Fruit fly (Drosophila melanogaster): ENCODE measurements around the gene Myo61F.
A peak's percentile ranks its signal among the peaks of the same experiment; 100 is the strongest.

Myo61F gene

DNA sequence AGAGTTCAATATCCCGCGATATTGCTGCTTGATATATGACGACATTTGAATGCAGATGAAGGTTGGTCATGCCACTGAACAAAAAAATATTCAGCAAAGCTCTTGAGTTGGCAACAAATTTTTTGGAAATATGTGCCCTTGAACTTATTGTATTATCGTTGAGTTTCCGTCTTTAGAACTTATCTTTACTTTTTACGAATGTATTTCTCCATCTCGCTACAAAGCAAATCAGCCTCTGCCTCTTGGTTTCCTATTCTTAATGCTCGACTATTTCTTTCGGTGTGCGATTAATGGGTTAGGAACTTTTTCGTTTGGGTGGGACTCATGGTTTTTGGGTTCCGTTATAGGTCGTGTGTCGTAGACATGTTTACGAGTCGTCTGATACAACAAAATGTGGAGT lies 4.9 kb downstream of the Myo61F start (continued):
- TF ChIP-seq kah (GFP tag; optimal IDR thresholded peaks at IDR 0.05), result no peak
- TF ChIP-seq Mad (GFP tag; optimal IDR thresholded peaks at IDR 0.05), result peak; percentile 40
- peak; percentile 32; the same call in 1 of the 2 replicates for TF ChIP-seq ttk (GFP tag; IDR thresholded peaks at IDR 0.05)
- peak; percentile 45 for TF ChIP-seq CG2120 (GFP tag; optimal IDR thresholded peaks at IDR 0.05)
- TF ChIP-seq caup (GFP tag; optimal IDR thresholded peaks at IDR 0.05; ENCODE audit: severe bottlenecking), result peak; percentile 24
- TF ChIP-seq Awh (GFP tag; IDR thresholded peaks at IDR 0.05), result no peak
- peak; percentile 29 for TF ChIP-seq Sry-δ (GFP tag; optimal IDR thresholded peaks at IDR 0.05)
- TF ChIP-seq Drgx (GFP tag; IDR thresholded peaks at IDR 0.05), result no peak
- peak; percentile 62 for TF ChIP-seq CG7786 (GFP tag; optimal IDR thresholded peaks at IDR 0.05)
- TF ChIP-seq zfh2 (GFP tag; optimal IDR thresholded peaks at IDR 0.05), result no peak
- peak; percentile 72 for TF ChIP-seq jumu (GFP tag; optimal IDR thresholded peaks at IDR 0.05)
- no peak for TF ChIP-seq prd (optimal IDR thresholded peaks at IDR 0.05)
- TF ChIP-seq prd (GFP tag; IDR thresholded peaks at IDR 0.05), result peak; percentile 63; the same call in 2 of the 3 replicates
- peak; percentile 58 for TF ChIP-seq ind (GFP tag; optimal IDR thresholded peaks at IDR 0.05)
- TF ChIP-seq stwl (tag; optimal IDR thresholded peaks at IDR 0.05), result no peak
- peak; percentile 74 for TF ChIP-seq NC2α (GFP tag; optimal IDR thresholded peaks at IDR 0.05)
- peak; percentile 60 for TF ChIP-seq CG9437 (GFP tag; optimal IDR thresholded peaks at IDR 0.05)
- peak; percentile 10 for TF ChIP-seq CG4328 (GFP tag; optimal IDR thresholded peaks at IDR 0.05)
- TF ChIP-seq bbx (GFP tag; IDR thresholded peaks at IDR 0.05; ENCODE audit: partially characterized antibody), result no peak
- TF ChIP-seq PHDP (tag; optimal IDR thresholded peaks at IDR 0.05), result peak; percentile 73
- peak; percentile 18 for TF ChIP-seq CG3838 (GFP tag; optimal IDR thresholded peaks at IDR 0.05)
- TF ChIP-seq Oaz (GFP tag; IDR thresholded peaks at IDR 0.05), result no peak
- TF ChIP-seq CG11560 (tag; IDR thresholded peaks at IDR 0.05), result no peak
- peak; percentile 49 for TF ChIP-seq sd (tag; optimal IDR thresholded peaks at IDR 0.05)
- TF ChIP-seq CG11093 (GFP tag; IDR thresholded peaks at IDR 0.05), result 0 out of 3 replicates have a peak, but pooled peaks have one; percentile 40
- TF ChIP-seq CG14710 (tag; optimal IDR thresholded peaks at IDR 0.05), result peak; percentile 84
- peak; percentile 25 for TF ChIP-seq HHEX (GFP tag; optimal IDR thresholded peaks at IDR 0.05)
- no peak for TF ChIP-seq Dp (GFP tag; optimal IDR thresholded peaks at IDR 0.05)
- peak; percentile 32 for TF ChIP-seq Meics (GFP tag; optimal IDR thresholded peaks at IDR 0.05)
- TF ChIP-seq H15 (GFP tag; IDR thresholded peaks at IDR 0.05), result peak; percentile 66; the same call in 2 of the 3 replicates
- TF ChIP-seq kay (GFP tag; optimal IDR thresholded peaks at IDR 0.05), result peak; percentile 24
- TF ChIP-seq zen (tag; optimal IDR thresholded peaks at IDR 0.05), result peak; percentile 46
- no peak for TF ChIP-seq vnd (GFP tag; IDR thresholded peaks at IDR 0.05; ENCODE audit: partially characterized antibody)
- TF ChIP-seq Poxn (GFP tag; IDR thresholded peaks at IDR 0.05), result no peak
- no peak; the same call in 2 of the 3 replicates for TF ChIP-seq Aef1 (GFP tag; IDR thresholded peaks at IDR 0.05)
- TF ChIP-seq Rfx (GFP tag; IDR thresholded peaks at IDR 0.05), result no peak
- no peak for TF ChIP-seq ab (GFP tag; optimal IDR thresholded peaks at IDR 0.05)
- 0 out of 3 replicates have a peak, but pooled peaks have one; percentile 51 for TF ChIP-seq CG11695 (GFP tag; IDR thresholded peaks at IDR 0.05)
- no peak for TF ChIP-seq Scr (GFP tag; IDR thresholded peaks at IDR 0.05; ENCODE audit: partially characterized antibody)
- TF ChIP-seq Taf1 (GFP tag; IDR thresholded peaks at IDR 0.05), result no peak
- no peak for TF ChIP-seq corto (GFP tag; optimal IDR thresholded peaks at IDR 0.05)
- TF ChIP-seq CG12299 (tag; optimal IDR thresholded peaks at IDR 0.05), result no peak
- TF ChIP-seq CG4424 (GFP tag; optimal IDR thresholded peaks at IDR 0.05), result peak; percentile 74
- TF ChIP-seq Ptx1 (GFP tag; IDR thresholded peaks at IDR 0.05), result peak; percentile 41
- peak; percentile 71 for TF ChIP-seq CG12219 (GFP tag; optimal IDR thresholded peaks at IDR 0.05)
- TF ChIP-seq nerfin-2 (GFP tag; IDR thresholded peaks at IDR 0.05; ENCODE audit: partially characterized antibody), result no peak
- TF ChIP-seq ATbp (GFP tag; optimal IDR thresholded peaks at IDR 0.05), result peak; percentile 49
- peak; percentile 81 for TF ChIP-seq CG11504 (tag; optimal IDR thresholded peaks at IDR 0.05)
- peak; percentile 18 for TF ChIP-seq CG31388 (GFP tag; optimal IDR thresholded peaks at IDR 0.05)
- peak; percentile 76 for TF ChIP-seq Abd-B (GFP tag; optimal IDR thresholded peaks at IDR 0.05)
- TF ChIP-seq lola (GFP tag; optimal IDR thresholded peaks at IDR 0.05), result peak in 1 of 3 experiments; percentile 93

All from whole organism, embryonic.